Worm (Caenorhabditis elegans) whole organism, mixed stage, embryonic: Measurements from ENCODE around the gene mtm-9.
A peak's percentile ranks its signal among the peaks of the same experiment; 100 is the strongest.

ENCODE experiments used
- M03D4.4 ChIP-seq: sonication (generic microtip); optimal IDR thresholded peaks from 2 replicates; lab custom pipeline; 2017; ENCODE audit warnings: mild to moderate bottlenecking, missing genetic modification characterization, missing compliant biosample characterization
- bed-3 ChIP-seq: fragments of 200-800 bp; sonication (Bioruptor generic); optimal IDR thresholded peaks from 3 replicates; lab custom pipeline; 2018; ENCODE audit warnings: mild to moderate bottlenecking, missing genetic modification characterization, moderate library complexity, missing compliant biosample characterization
- blmp-1 ChIP-seq: fragments of 150-350 bp; optimal IDR thresholded peaks from 2 replicates; lab custom pipeline; 2014; ENCODE audit warnings: missing biosample characterization, missing genetic modification characterization
- ceh-39 ChIP-seq: fragments of 150-350 bp; optimal IDR thresholded peaks from 2 replicates; lab custom pipeline; 2014; ENCODE audit warnings: missing biosample characterization, missing genetic modification characterization
- ceh-43 ChIP-seq: fragments of 200-800 bp; sonication (Bioruptor generic); optimal IDR thresholded peaks from 2 replicates; lab custom pipeline; 2018; ENCODE audit warnings: mild to moderate bottlenecking, missing genetic modification characterization, moderate library complexity, missing compliant biosample characterization
- ceh-83 ChIP-seq: fragments of 200-800 bp; sonication (Bioruptor generic); optimal IDR thresholded peaks from 2 replicates; lab custom pipeline; 2018; ENCODE audit warnings: mild to moderate bottlenecking, missing genetic modification characterization, missing compliant biosample characterization
- ces-1 ChIP-seq: fragments of 150-350 bp; optimal IDR thresholded peaks from 2 replicates; lab custom pipeline; 2014; ENCODE audit warnings: missing biosample characterization, missing genetic modification reagents, missing genetic modification characterization
- cnd-1 ChIP-seq: fragments of 200-800 bp; sonication (Bioruptor generic); optimal IDR thresholded peaks from 2 replicates; lab custom pipeline; 2018; ENCODE audit warnings: mild to moderate bottlenecking, missing genetic modification characterization, missing compliant biosample characterization
- drap-1 ChIP-seq: fragments of 200-800 bp; sonication (Bioruptor generic); optimal IDR thresholded peaks from 3 replicates; lab custom pipeline; 2018; ENCODE audit warnings: mild to moderate bottlenecking, missing genetic modification characterization, missing compliant biosample characterization
- elt-1 ChIP-seq: sonication (generic microtip); optimal IDR thresholded peaks from 2 replicates; lab custom pipeline; 2017; ENCODE audit warnings: missing genetic modification characterization, mild to moderate bottlenecking, missing compliant biosample characterization, antibody characterized with exemption, moderate library complexity, borderline replicate concordance; ENCODE audit not compliant: insufficient read depth
- elt-3 ChIP-seq: fragments of 150-350 bp; optimal IDR thresholded peaks from 2 replicates; lab custom pipeline; 2014; ENCODE audit warnings: missing biosample characterization, missing genetic modification characterization
- flh-1 ChIP-seq: fragments of 200-800 bp; sonication (Bioruptor generic); optimal IDR thresholded peaks from 2 replicates; lab custom pipeline; 2018; ENCODE audit warnings: mild to moderate bottlenecking, missing genetic modification characterization, moderate library complexity, missing compliant biosample characterization
- ham-2 ChIP-seq: fragments of 200-800 bp; sonication (Bioruptor generic); optimal IDR thresholded peaks from 2 replicates; lab custom pipeline; 2018; ENCODE audit warnings: mild to moderate bottlenecking, missing genetic modification characterization, missing compliant biosample characterization
- hlh-1 ChIP-seq: fragments of 150-350 bp; optimal IDR thresholded peaks from 2 replicates; lab custom pipeline; 2014; ENCODE audit warnings: missing biosample characterization, missing genetic modification reagents, missing genetic modification characterization
- lin-13 ChIP-seq: fragments of 150-350 bp; optimal IDR thresholded peaks from 2 replicates; lab custom pipeline; 2014; ENCODE audit warnings: missing biosample characterization, missing genetic modification characterization
- lin-32 ChIP-seq: fragments of 200-800 bp; sonication (Bioruptor generic); optimal IDR thresholded peaks from 2 replicates; lab custom pipeline; 2018; ENCODE audit warnings: mild to moderate bottlenecking, missing genetic modification characterization, missing compliant biosample characterization
- lsy-2 ChIP-seq: fragments of 150-350 bp; optimal IDR thresholded peaks from 2 replicates; lab custom pipeline; 2014; ENCODE audit warnings: missing biosample characterization, missing genetic modification characterization
- mab-5 ChIP-seq: fragments of 150-350 bp; optimal IDR thresholded peaks from 2 replicates; lab custom pipeline; 2014; ENCODE audit warnings: missing biosample characterization, missing genetic modification characterization
- mep-1 ChIP-seq: fragments of 150-350 bp; optimal IDR thresholded peaks from 2 replicates; lab custom pipeline; 2017; ENCODE audit warnings: missing biosample characterization, missing genetic modification reagents, missing genetic modification characterization, inconsistent platforms
- mls-2 ChIP-seq: sonication (generic microtip); optimal IDR thresholded peaks from 2 replicates; lab custom pipeline; 2016; ENCODE audit warnings: mild to moderate bottlenecking, missing genetic modification characterization, moderate library complexity, missing compliant biosample characterization
- nhr-12 ChIP-seq: fragments of 150-350 bp; optimal IDR thresholded peaks from 2 replicates; lab custom pipeline; 2014; ENCODE audit warnings: missing biosample characterization, missing genetic modification characterization
- nhr-2 ChIP-seq: fragments of 150-350 bp; optimal IDR thresholded peaks from 2 replicates; lab custom pipeline; 2014; ENCODE audit warnings: missing biosample characterization, missing genetic modification characterization
- nhr-237 ChIP-seq: fragments of 150-350 bp; optimal IDR thresholded peaks from 2 replicates; lab custom pipeline; 2014; ENCODE audit warnings: missing biosample characterization, missing genetic modification characterization
- nhr-28 ChIP-seq: fragments of 150-350 bp; optimal IDR thresholded peaks from 2 replicates; lab custom pipeline; 2014; ENCODE audit warnings: missing biosample characterization, missing genetic modification characterization
- nhr-76 ChIP-seq: sonication (generic microtip); optimal IDR thresholded peaks from 2 replicates; lab custom pipeline; 2017; ENCODE audit warnings: missing biosample characterization, missing genetic modification characterization
- pha-4 ChIP-seq: fragments of 150-350 bp; optimal IDR thresholded peaks from 2 replicates; lab custom pipeline; 2018; ENCODE audit warnings: missing biosample characterization, missing genetic modification reagents, missing genetic modification characterization
- sem-2 ChIP-seq: fragments of 200-800 bp; sonication (Bioruptor generic); optimal IDR thresholded peaks from 2 replicates; lab custom pipeline; 2018; ENCODE audit warnings: mild to moderate bottlenecking, missing genetic modification characterization, missing compliant biosample characterization
- snpc-4 ChIP-seq: fragments of 150-350 bp; optimal IDR thresholded peaks from 2 replicates; lab custom pipeline; 2014; ENCODE audit warnings: missing biosample characterization, missing genetic modification characterization
- sptf-1 ChIP-seq: sonication (generic microtip); optimal IDR thresholded peaks from 2 replicates; lab custom pipeline; 2017; ENCODE audit warnings: mild to moderate bottlenecking, missing genetic modification characterization, moderate library complexity, missing compliant biosample characterization
- tbx-8 ChIP-seq: fragments of 200-800 bp; sonication (Bioruptor generic); optimal IDR thresholded peaks from 2 replicates; lab custom pipeline; 2018; ENCODE audit warnings: mild to moderate bottlenecking, missing genetic modification characterization, moderate library complexity, missing compliant biosample characterization
- unc-120 ChIP-seq: sonication (generic microtip); optimal IDR thresholded peaks from 2 replicates; lab custom pipeline; 2017; ENCODE audit warnings: missing genetic modification characterization, missing compliant biosample characterization; ENCODE audit not compliant: poor library complexity, severe bottlenecking
- unc-39 ChIP-seq: fragments of 150-350 bp; optimal IDR thresholded peaks from 2 replicates; lab custom pipeline; 2014; ENCODE audit warnings: missing biosample characterization, missing genetic modification characterization
- unc-62 ChIP-seq: fragments of 150-350 bp; optimal IDR thresholded peaks from 2 replicates; lab custom pipeline; 2014; ENCODE audit warnings: missing biosample characterization, missing genetic modification reagents, missing genetic modification characterization
- zip-8 ChIP-seq: fragments of 150-350 bp; optimal IDR thresholded peaks from 2 replicates; lab custom pipeline; 2014; ENCODE audit warnings: missing biosample characterization, missing genetic modification characterization
- ztf-11 ChIP-seq: fragments of 150-350 bp; optimal IDR thresholded peaks from 2 replicates; lab custom pipeline; 2014; ENCODE audit warnings: missing biosample characterization, missing genetic modification characterization

mtm-9 gene

ce11 chrV:3724772-3725171 is 18.6 kb upstream of the mtm-9 start, which contains the start of gene str-30:
TSS of gene str-30 (plus strand) at chrV:3725072.
- TF ChIP-seq snpc-4, result no peak
- no peak for TF ChIP-seq drap-1 (GFP tag; lab: Kevin White, UChicago)
- TF ChIP-seq lin-13 (tag; lab: Kevin White, UChicago), result no peak
- no peak for TF ChIP-seq mep-1 (tag; lab: Kevin White, UChicago)
- TF ChIP-seq elt-3, result no peak
- TF ChIP-seq hlh-1, result no peak
- no peak for TF ChIP-seq ztf-11 (tag; lab: Kevin White, UChicago)
- no peak for TF ChIP-seq sem-2
- no peak for TF ChIP-seq zip-8 (tag; lab: Kevin White, UChicago)
- TF ChIP-seq, all 35 proteins: peak for 0

ce11 chrV:3738409-3738808 is 5.0 kb upstream of the mtm-9 start:
- peak; percentile 57 for TF ChIP-seq ces-1 (GFP tag; lab: Kevin White, UChicago)
- no peak for TF ChIP-seq lin-32 (GFP tag; lab: Kevin White, UChicago)

- TF ChIP-seq blmp-1 (tag; lab: Kevin White, UChicago), result no peak
- TF ChIP-seq cnd-1 (tag; lab: Kevin White, UChicago), result no peak
Measured at ce11 chrV:3739302-3739701, 4.1 kb upstream of the mtm-9 start, which contains the start of gene hpo-36. TSS of gene hpo-36 (minus strand) at chrV:3739402.

ce11 chrV:3750328-3750727 is 7.0 kb downstream of the mtm-9 start:
- no peak for TF ChIP-seq nhr-28 (tag; lab: Kevin White, UChicago)

ce11 chrV:3756887-3757286 is 13.5 kb downstream of the mtm-9 start, which contains the start of gene gid-7:
TSS of gene gid-7 (minus strand) at chrV:3757074.
- TF ChIP-seq flh-1 (GFP tag; lab: Kevin White, UChicago) (no peak), ces-1 (GFP tag; lab: Kevin White, UChicago) (peak; percentile 72)

ce11 chrV:3759419-3759915 is 16.1 kb downstream of the mtm-9 start, which contains the start of gene chk-1:
TSS of gene chk-1 (minus strand) at chrV:3759469.
- no peak for TF ChIP-seq lin-32 (GFP tag; lab: Kevin White, UChicago)
- no peak for TF ChIP-seq mab-5 (tag; lab: Kevin White, UChicago)
- peak; percentile 40 for TF ChIP-seq lsy-2
- TF ChIP-seq zip-8 (tag; lab: Kevin White, UChicago), result no peak
- no peak for TF ChIP-seq tbx-8 (GFP tag; lab: Kevin White, UChicago)
- no peak for TF ChIP-seq nhr-2
- no peak for TF ChIP-seq drap-1 (GFP tag; lab: Kevin White, UChicago)
- no peak for TF ChIP-seq mls-2 (tag; lab: Kevin White, UChicago)
- TF ChIP-seq nhr-76 (tag; lab: Kevin White, UChicago), result no peak
- no peak for TF ChIP-seq snpc-4
- no peak for TF ChIP-seq ztf-11 (tag; lab: Kevin White, UChicago)
- no peak for TF ChIP-seq ceh-43 (GFP tag; lab: Kevin White, UChicago)
- no peak for TF ChIP-seq nhr-28 (tag; lab: Kevin White, UChicago)
- TF ChIP-seq unc-39 (tag; lab: Kevin White, UChicago), result no peak
- TF ChIP-seq mep-1 (tag; lab: Kevin White, UChicago), result peak; percentile 71
- TF ChIP-seq nhr-12 (tag; lab: Kevin White, UChicago), result no peak
- no peak for TF ChIP-seq blmp-1 (tag; lab: Kevin White, UChicago)
- no peak for TF ChIP-seq M03D4.4 (tag; lab: Kevin White, UChicago)
- no peak for TF ChIP-seq sem-2
- no peak for TF ChIP-seq flh-1 (GFP tag; lab: Kevin White, UChicago)
- TF ChIP-seq elt-1, result no peak
- TF ChIP-seq unc-62 (GFP tag; lab: Kevin White, UChicago), result no peak
- peak; percentile 66 for TF ChIP-seq nhr-237 (tag; lab: Kevin White, UChicago)
- peak; percentile 11 for TF ChIP-seq pha-4 (tag; lab: Kevin White, UChicago)
- TF ChIP-seq ceh-39 (tag; lab: Kevin White, UChicago), result peak; percentile 35
- TF ChIP-seq ceh-83 (GFP tag; lab: Kevin White, UChicago), result no peak
- TF ChIP-seq lin-13 (tag; lab: Kevin White, UChicago), result peak; percentile 11
- TF ChIP-seq ham-2 (GFP tag; lab: Kevin White, UChicago), result no peak
- no peak for TF ChIP-seq hlh-1
- TF ChIP-seq bed-3 (GFP tag; lab: Kevin White, UChicago), result no peak
- no peak for TF ChIP-seq ces-1 (GFP tag; lab: Kevin White, UChicago)
- TF ChIP-seq cnd-1 (tag; lab: Kevin White, UChicago), result no peak
- TF ChIP-seq elt-3, result no peak
- no peak for TF ChIP-seq unc-120 (tag; lab: Kevin White, UChicago)
- no peak for TF ChIP-seq sptf-1
